Worm (Caenorhabditis elegans): ENCODE measurements around the gene nlp-43.

- TF ChIP-seq ref-1 (GFP tag; conservative IDR thresholded peaks at IDR 0.05) (no peak), cog-1 (tag; optimal IDR thresholded peaks at IDR 0.05) (no peak), klf-2 (GFP tag; conservative IDR thresholded peaks at IDR 0.05) (no peak), ztf-23 (GFP tag; IDR thresholded peaks at IDR 0.05) (no peak; the same call in 1 of the 2 replicates), med-1 (GFP tag; optimal IDR thresholded peaks at IDR 0.05; ENCODE audit: insufficient read depth) (no peak)
Observed at ce11 chrIII:5025136-5025629, 17.0 kb upstream of the nlp-43 start.
